Worm (Caenorhabditis elegans) whole organism, L3 larva: ENCODE results near the gene T10B5.4.

ENCODE experiments used
- ZK546.5 ChIP-seq: sonication (generic microtip); optimal IDR thresholded peaks from 2 replicates; lab custom pipeline; 2017; ENCODE audit warnings: missing biosample characterization, missing genetic modification characterization
- aly-2 ChIP-seq: fragments of 150-350 bp; optimal IDR thresholded peaks from 2 replicates; lab custom pipeline; 2014; ENCODE audit warnings: missing biosample characterization, missing genetic modification characterization
- ama-1 ChIP-seq: fragments of 150-350 bp; optimal IDR thresholded peaks from 2 replicates; lab custom pipeline; 2018
- ceh-16 ChIP-seq: sonication (generic microtip); optimal IDR thresholded peaks from 2 replicates; lab custom pipeline; 2017; ENCODE audit warnings: missing biosample characterization, missing genetic modification characterization
- ceh-28 ChIP-seq: fragments of 150-350 bp; optimal IDR thresholded peaks from 2 replicates; lab custom pipeline; 2014; ENCODE audit warnings: missing biosample characterization, missing genetic modification reagents, missing genetic modification characterization
- ceh-82 ChIP-seq: fragments of 150-350 bp; optimal IDR thresholded peaks from 2 replicates; lab custom pipeline; 2014; ENCODE audit warnings: missing biosample characterization, missing genetic modification characterization
- egl-27 ChIP-seq: sonication (generic microtip); optimal IDR thresholded peaks from 4 replicates; lab custom pipeline; 2017; ENCODE audit warnings: missing biosample characterization, missing genetic modification reagents, missing genetic modification characterization
- elt-1 ChIP-seq: fragments of 150-350 bp; optimal IDR thresholded peaks from 2 replicates; lab custom pipeline; 2014; ENCODE audit warnings: missing biosample characterization, missing genetic modification characterization
- elt-2 ChIP-seq: sonication (generic microtip); optimal IDR thresholded peaks from 2 replicates; lab custom pipeline; 2016; ENCODE audit warnings: missing genetic modification reagents, mild to moderate bottlenecking, missing genetic modification characterization, missing compliant biosample characterization
- eor-1 ChIP-seq, 2 experiments: fragments of 150-350 bp; optimal IDR thresholded peaks; 2 replicates each; lab custom pipeline; 2014 to 2018; ENCODE audit warnings: missing biosample characterization in 2 of 2, missing genetic modification characterization in 2 of 2
- fkh-2 ChIP-seq: fragments of 150-350 bp; optimal IDR thresholded peaks from 2 replicates; lab custom pipeline; 2014; ENCODE audit warnings: missing biosample characterization, missing genetic modification reagents, missing genetic modification characterization
- fos-1 ChIP-seq: fragments of 150-350 bp; optimal IDR thresholded peaks from 2 replicates; lab custom pipeline; 2014; ENCODE audit warnings: missing biosample characterization, missing genetic modification characterization
- jun-1 ChIP-seq: fragments of 150-350 bp; optimal IDR thresholded peaks from 2 replicates; lab custom pipeline; 2014; ENCODE audit warnings: missing biosample characterization, missing genetic modification reagents, missing genetic modification characterization
- lin-15B ChIP-seq: fragments of 150-350 bp; optimal IDR thresholded peaks from 2 replicates; lab custom pipeline; 2014; ENCODE audit warnings: missing biosample characterization, missing genetic modification characterization
- lin-39 ChIP-seq: fragments of 150-350 bp; optimal IDR thresholded peaks from 2 replicates; lab custom pipeline; 2018; ENCODE audit warnings: missing biosample characterization, missing genetic modification reagents, missing genetic modification characterization
- lsy-12 ChIP-seq: sonication (generic microtip); optimal IDR thresholded peaks from 2 replicates; lab custom pipeline; 2016; ENCODE audit warnings: mild to moderate bottlenecking, missing genetic modification characterization, missing compliant biosample characterization
- mdl-1 ChIP-seq: fragments of 150-350 bp; optimal IDR thresholded peaks from 2 replicates; lab custom pipeline; 2014; ENCODE audit warnings: missing biosample characterization, missing genetic modification characterization
- nfya-1 ChIP-seq: sonication (generic microtip); optimal IDR thresholded peaks from 2 replicates; lab custom pipeline; 2017; ENCODE audit warnings: missing genetic modification characterization, mild to moderate bottlenecking, missing compliant biosample characterization, antibody characterized with exemption, moderate library complexity; ENCODE audit not compliant: insufficient read depth
- nhr-11 ChIP-seq: fragments of 150-350 bp; optimal IDR thresholded peaks from 2 replicates; lab custom pipeline; 2014; ENCODE audit warnings: missing biosample characterization, missing genetic modification characterization
- nhr-23 ChIP-seq: fragments of 150-350 bp; optimal IDR thresholded peaks from 2 replicates; lab custom pipeline; 2014; ENCODE audit warnings: missing biosample characterization, missing genetic modification reagents, missing genetic modification characterization
- nhr-237 ChIP-seq: fragments of 150-350 bp; optimal IDR thresholded peaks from 2 replicates; lab custom pipeline; 2014; ENCODE audit warnings: missing biosample characterization, missing genetic modification characterization
- nhr-28 ChIP-seq: fragments of 150-350 bp; optimal IDR thresholded peaks from 2 replicates; lab custom pipeline; 2014; ENCODE audit warnings: missing biosample characterization, missing genetic modification characterization
- nhr-67 ChIP-seq: fragments of 150-350 bp; optimal IDR thresholded peaks from 2 replicates; lab custom pipeline; 2014; ENCODE audit warnings: missing biosample characterization, missing genetic modification characterization
- nhr-76 ChIP-seq: fragments of 150-350 bp; sonication (generic microtip); optimal IDR thresholded peaks from 5 replicates; lab custom pipeline; 2014; ENCODE audit warnings: missing biosample characterization, missing genetic modification characterization
- nhr-77 ChIP-seq: fragments of 150-350 bp; optimal IDR thresholded peaks from 2 replicates; lab custom pipeline; 2014; ENCODE audit warnings: missing biosample characterization, missing genetic modification characterization
- pqm-1 ChIP-seq: fragments of 150-350 bp; optimal IDR thresholded peaks from 2 replicates; lab custom pipeline; 2017; ENCODE audit warnings: missing biosample characterization, missing genetic modification characterization, inconsistent platforms
- sea-2 ChIP-seq: fragments of 150-350 bp; sonication (generic microtip); optimal IDR thresholded peaks from 4 replicates; lab custom pipeline; 2014; ENCODE audit warnings: missing biosample characterization, missing genetic modification reagents, missing genetic modification characterization
- snpc-4 ChIP-seq: fragments of 150-350 bp; optimal IDR thresholded peaks from 2 replicates; lab custom pipeline; 2014; ENCODE audit warnings: missing biosample characterization, missing genetic modification characterization
- unc-39 ChIP-seq: sonication (generic microtip); optimal IDR thresholded peaks from 4 replicates; lab custom pipeline; 2017; ENCODE audit warnings: missing biosample characterization, missing genetic modification characterization
- unc-62 ChIP-seq: fragments of 150-350 bp; sonication (generic microtip); optimal IDR thresholded peaks from 4 replicates; lab custom pipeline; 2014; ENCODE audit warnings: missing biosample characterization, missing genetic modification reagents, missing genetic modification characterization
- zag-1 ChIP-seq: fragments of 150-350 bp; optimal IDR thresholded peaks from 2 replicates; lab custom pipeline; 2014; ENCODE audit warnings: missing biosample characterization, missing genetic modification characterization
- ztf-4 ChIP-seq: fragments of 150-350 bp; optimal IDR thresholded peaks from 2 replicates; lab custom pipeline; 2014; ENCODE audit warnings: missing biosample characterization, missing genetic modification characterization

Gene T10B5.4

ce11 chrV:1908542-1908941 is 36.9 kb upstream of the T10B5.4 start, which contains the start of gene srp-3:
srp-3 (plus strand) TSS chrV:1908842.
- TF ChIP-seq ama-1 (lab: Kevin White, UChicago): no peak
- TF ChIP-seq jun-1: no peak
- no peak for TF ChIP-seq nhr-23 (tag; lab: Kevin White, UChicago)
- TF ChIP-seq ceh-16 (tag; lab: Kevin White, UChicago): no peak
- TF ChIP-seq eor-1 (tag; optimal IDR thresholded peaks at IDR 0.05; lab: Kevin White, UChicago): no peak
- no peak for TF ChIP-seq ztf-4 (tag; lab: Kevin White, UChicago)
- TF ChIP-seq ceh-28 (tag; lab: Kevin White, UChicago): no peak
- no peak for TF ChIP-seq lin-39 (tag; lab: Kevin White, UChicago)
- no peak for TF ChIP-seq nhr-237
- no peak for TF ChIP-seq zag-1 (tag; lab: Kevin White, UChicago)
- TF ChIP-seq nhr-77: no peak
- no peak for TF ChIP-seq mdl-1 (tag; lab: Kevin White, UChicago)
- TF ChIP-seq nhr-67 (tag; lab: Kevin White, UChicago): no peak
- no peak for TF ChIP-seq unc-39 (tag; lab: Kevin White, UChicago)
- no peak for TF ChIP-seq nhr-76 (tag; lab: Kevin White, UChicago)
- no peak for TF ChIP-seq elt-2 (tag; lab: Kevin White, UChicago)
- TF ChIP-seq snpc-4 (tag; lab: Kevin White, UChicago): no peak

ce11 chrV:1907350-1907749 is 35.7 kb upstream of the T10B5.4 start, which contains the start of gene Y32G9A.5:
Y32G9A.5 (plus strand) TSS chrV:1907650.
- no peak for TF ChIP-seq aly-2 (tag; lab: Kevin White, UChicago)
- no peak for TF ChIP-seq nhr-77
- no peak for TF ChIP-seq lin-15B
- no peak for TF ChIP-seq ceh-16 (tag; lab: Kevin White, UChicago)
- no peak for TF ChIP-seq ceh-82 (tag; lab: Kevin White, UChicago)
- no peak for TF ChIP-seq ama-1 (lab: Kevin White, UChicago)
- TF ChIP-seq nhr-67 (tag; lab: Kevin White, UChicago): no peak
- TF ChIP-seq mdl-1 (tag; lab: Kevin White, UChicago): no peak
- TF ChIP-seq, all 47 proteins: peak for 0

ce11 chrV:1895483-1895882 is 23.9 kb upstream of the T10B5.4 start, which contains the start of gene nphp-2:
nphp-2 (plus strand) TSS chrV:1895783.
- TF ChIP-seq sea-2 (GFP tag; lab: Kevin White, UChicago) (no peak), fos-1 (no peak), nhr-28 (tag; lab: Kevin White, UChicago) (no peak), ZK546.5 (tag; lab: Kevin White, UChicago) (no peak), elt-1 (no peak), nhr-11 (no peak), snpc-4 (tag; lab: Kevin White, UChicago) (no peak), lin-15B (no peak), ceh-16 (tag; lab: Kevin White, UChicago) (no peak), aly-2 (tag; lab: Kevin White, UChicago) (no peak), fkh-2 (tag; lab: Kevin White, UChicago) (no peak), mdl-1 (tag; lab: Kevin White, UChicago) (no peak)

ce11 chrV:1892567-1893277 is 21.1 kb upstream of the T10B5.4 start, which contains the start of gene zig-11:
zig-11 (minus strand) TSS chrV:1892939.
- TF ChIP-seq lin-15B (peak; percentile 28), lsy-12 (tag; lab: Kevin White, UChicago) (no peak), nfya-1 (tag; lab: Kevin White, UChicago) (peak; percentile 49)
- TF ChIP-seq, all 47 proteins: peak for 2

ce11 chrV:1889996-1890395 is 18.4 kb upstream of the T10B5.4 start:
- TF ChIP-seq aly-2 (tag; lab: Kevin White, UChicago) (no peak), zag-1 (tag; lab: Kevin White, UChicago) (no peak), ceh-82 (tag; lab: Kevin White, UChicago) (no peak), unc-62 (GFP tag; lab: Kevin White, UChicago) (peak; percentile 9), egl-27 (no peak), pqm-1 (tag; lab: Kevin White, UChicago) (no peak), lin-39 (tag; lab: Kevin White, UChicago) (peak; percentile 76), fos-1 (no peak), nhr-67 (tag; lab: Kevin White, UChicago) (no peak)
